Fruit fly (Drosophila melanogaster) whole organism, embryonic: ENCODE results near the gene CG14017.

Experiments
- Awh ChIP-seq: fragments of 200-800 bp; sonication (Bioruptor generic); IDR thresholded peaks from 2 replicates; pipeline ENCODE4, ENCODE4 v1.3.6; 2022; ENCODE audit warnings: missing biosample characterization, missing genetic modification characterization
- B-H1 ChIP-seq: fragments of 200-800 bp; sonication (Bioruptor generic); IDR thresholded peaks from 3 replicates; pipeline ENCODE4 v1.3.6; 2022; ENCODE audit warnings: missing biosample characterization, missing genetic modification characterization
- CG10321 ChIP-seq: fragments of 200-800 bp; sonication (Bioruptor generic); IDR thresholded peaks from 2 replicates; pipeline ENCODE4 v1.3.6; 2022; ENCODE audit warnings: missing biosample characterization, missing genetic modification characterization
- CG10366 ChIP-seq: fragments of 200-800 bp; sonication (Bioruptor generic); IDR thresholded peaks from 2 replicates; pipeline ENCODE4 v1.3.6; 2022; ENCODE audit warnings: missing biosample characterization, missing genetic modification characterization
- CG11504 ChIP-seq: fragments of 200-800 bp; sonication (Bioruptor generic); optimal IDR thresholded peaks from 3 replicates; lab custom pipeline; 2019; ENCODE audit warnings: missing biosample characterization, mild to moderate bottlenecking, missing genetic modification characterization, moderate library complexity
- CG11723 ChIP-seq: fragments of 200-800 bp; sonication (Bioruptor generic); optimal IDR thresholded peaks from 2 replicates; lab custom pipeline; 2017; ENCODE audit warnings: missing biosample characterization, mild to moderate bottlenecking, missing genetic modification characterization
- CG14441 ChIP-seq: fragments of 200-800 bp; sonication (Bioruptor generic); IDR thresholded peaks from 2 replicates; pipeline ENCODE4 v1.3.6; 2022; ENCODE audit warnings: missing biosample characterization, missing genetic modification characterization
- CG17328 ChIP-seq: fragments of 200-800 bp; sonication (Bioruptor generic); IDR thresholded peaks from 2 replicates; pipeline ENCODE4 v1.3.6; 2022; ENCODE audit warnings: missing biosample characterization, missing genetic modification characterization
- CG2875 ChIP-seq: fragments of 200-800 bp; sonication (Bioruptor generic); optimal IDR thresholded peaks from 2 replicates; lab custom pipeline; 2017; ENCODE audit warnings: missing biosample characterization, mild to moderate bottlenecking, missing genetic modification characterization, missing genetic modification reagents
- CG30403 ChIP-seq: fragments of 200-800 bp; sonication (Bioruptor generic); optimal IDR thresholded peaks from 3 replicates; lab custom pipeline; 2016; ENCODE audit warnings: missing biosample characterization, missing genetic modification characterization
- CG34422 ChIP-seq: fragments of 200-800 bp; sonication (Bioruptor generic); IDR thresholded peaks from 3 replicates; pipeline ENCODE4 v1.3.6; 2022; ENCODE audit warnings: missing biosample characterization, missing genetic modification characterization
- CG5180 ChIP-seq: fragments of 200-800 bp; sonication (Bioruptor generic); optimal IDR thresholded peaks from 3 replicates; lab custom pipeline; 2017; ENCODE audit warnings: missing biosample characterization, missing genetic modification characterization, mild to moderate bottlenecking, moderate library complexity, missing genetic modification reagents
- CG7556 ChIP-seq: fragments of 200-800 bp; sonication (Bioruptor generic); optimal IDR thresholded peaks from 2 replicates; lab custom pipeline; 2017; ENCODE audit warnings: missing biosample characterization, mild to moderate bottlenecking, missing genetic modification characterization
- CG7987 ChIP-seq: fragments of 200-800 bp; sonication (Bioruptor generic); optimal IDR thresholded peaks from 2 replicates; lab custom pipeline; 2018; ENCODE audit warnings: missing biosample characterization, mild to moderate bottlenecking, missing genetic modification characterization, moderate library complexity
- CG8924 ChIP-seq: fragments of 200-800 bp; optimal IDR thresholded peaks from 3 replicates; lab custom pipeline; 2019; ENCODE audit warnings: missing biosample characterization, mild to moderate bottlenecking, missing genetic modification characterization, moderate library complexity
- CG9215 ChIP-seq: fragments of 200-800 bp; sonication (Bioruptor generic); IDR thresholded peaks from 2 replicates; pipeline ENCODE4 v1.3.6; 2022; ENCODE audit warnings: missing biosample characterization, missing genetic modification characterization
- Dip2 ChIP-seq: fragments of 200-800 bp; sonication (Bioruptor generic); IDR thresholded peaks from 2 replicates; pipeline ENCODE4 v1.3.6; 2022; ENCODE audit warnings: missing biosample characterization, missing genetic modification characterization
- Doc2 ChIP-seq: fragments of 200-800 bp; sonication (Bioruptor generic); IDR thresholded peaks from 2 replicates; pipeline ENCODE4 v1.3.6; 2022; ENCODE audit warnings: missing biosample characterization, missing genetic modification characterization
- Dref ChIP-seq: fragments of 200-800 bp; sonication (Bioruptor generic); IDR thresholded peaks from 2 replicates; pipeline ENCODE4 v1.3.6; 2022; ENCODE audit warnings: missing biosample characterization, missing genetic modification characterization
- Max ChIP-seq: fragments of 200-800 bp; sonication (Bioruptor generic); optimal IDR thresholded peaks from 2 replicates; lab custom pipeline; 2016; ENCODE audit warnings: missing biosample characterization, mild to moderate bottlenecking, missing genetic modification characterization
- Mrtf ChIP-seq: fragments of 200-800 bp; sonication (Bioruptor generic); IDR thresholded peaks from 3 replicates; pipeline ENCODE4 v1.3.6; 2022; ENCODE audit warnings: missing biosample characterization, missing genetic modification characterization
- NFAT ChIP-seq: fragments of 200-800 bp; sonication (Bioruptor generic); IDR thresholded peaks from 2 replicates; pipeline ENCODE4 v1.3.6; 2022; ENCODE audit warnings: missing biosample characterization, missing genetic modification characterization
- Neu2 ChIP-seq: fragments of 200-800 bp; sonication (Bioruptor generic); optimal IDR thresholded peaks from 3 replicates; lab custom pipeline; 2016; ENCODE audit warnings: missing biosample characterization, missing genetic modification characterization, borderline replicate concordance
- NfI ChIP-seq: fragments of 200-800 bp; sonication (Bioruptor generic); optimal IDR thresholded peaks from 3 replicates; lab custom pipeline; 2018; ENCODE audit warnings: missing biosample characterization, mild to moderate bottlenecking, missing genetic modification characterization, moderate library complexity
- PHDP ChIP-seq: fragments of 200-800 bp; sonication (Bioruptor generic); optimal IDR thresholded peaks from 3 replicates; lab custom pipeline; 2018; ENCODE audit warnings: missing biosample characterization, mild to moderate bottlenecking, missing genetic modification characterization, moderate library complexity
- Sox102F ChIP-seq: fragments of 200-800 bp; sonication (Bioruptor generic); optimal IDR thresholded peaks from 2 replicates; lab custom pipeline; 2018; ENCODE audit warnings: missing biosample characterization, mild to moderate bottlenecking, missing genetic modification characterization, moderate library complexity
- Sry-δ ChIP-seq: fragments of 200-800 bp; sonication (Bioruptor generic); optimal IDR thresholded peaks from 2 replicates; lab custom pipeline; 2016; ENCODE audit warnings: missing biosample characterization, missing genetic modification characterization
- Xrp1 ChIP-seq: fragments of 200-800 bp; sonication (Bioruptor generic); IDR thresholded peaks from 2 replicates; pipeline ENCODE4 v1.3.6; 2022; ENCODE audit warnings: missing biosample characterization, missing genetic modification characterization
- bbx ChIP-seq: fragments of 200-800 bp; sonication (Bioruptor generic); IDR thresholded peaks from 2 replicates; pipeline ENCODE4 v1.3.6; 2022; ENCODE audit warnings: missing biosample characterization, missing genetic modification characterization; ENCODE audit not compliant: partially characterized antibody
- bsh ChIP-seq, 2 experiments: fragments of 200-800 bp; sonication (Bioruptor generic); optimal IDR thresholded peaks; 2 replicates each; lab custom pipeline; 2017 to 2018; ENCODE audit warnings: mild to moderate bottlenecking in 2 of 2, missing biosample characterization in 2 of 2, missing genetic modification characterization in 2 of 2, moderate library complexity in 1 of 2
- chif ChIP-seq, 2 experiments: fragments of 200-800 bp; sonication (Bioruptor generic); optimal IDR thresholded peaks; 3 replicates each; lab custom pipeline; 2016; ENCODE audit warnings: missing biosample characterization in 2 of 2, missing genetic modification characterization in 2 of 2
- chm ChIP-seq: fragments of 200-800 bp; sonication (Bioruptor generic); IDR thresholded peaks from 2 replicates; pipeline ENCODE4 v1.3.6; 2022; ENCODE audit warnings: missing biosample characterization, missing genetic modification characterization
- crc ChIP-seq: fragments of 200-800 bp; sonication (Bioruptor generic); optimal IDR thresholded peaks from 2 replicates; lab custom pipeline; 2016; ENCODE audit warnings: missing biosample characterization, missing genetic modification characterization
- dimm ChIP-seq: fragments of 200-800 bp; sonication (Bioruptor generic); IDR thresholded peaks from 2 replicates; pipeline ENCODE4 v1.3.6; 2022; ENCODE audit warnings: missing biosample characterization, missing genetic modification characterization
- fu2 ChIP-seq: fragments of 200-800 bp; sonication (Bioruptor generic); optimal IDR thresholded peaks from 2 replicates; lab custom pipeline; 2016; ENCODE audit warnings: missing biosample characterization, missing genetic modification characterization
- grn ChIP-seq: fragments of 200-800 bp; sonication (Bioruptor generic); optimal IDR thresholded peaks from 3 replicates; lab custom pipeline; 2017; ENCODE audit warnings: missing biosample characterization, missing genetic modification characterization
- ham ChIP-seq: fragments of 200-800 bp; sonication (Bioruptor generic); IDR thresholded peaks from 2 replicates; pipeline ENCODE4 v1.3.6; 2022; ENCODE audit warnings: missing biosample characterization, missing genetic modification characterization
- hb ChIP-seq: fragments of 200-800 bp; sonication (Bioruptor generic); IDR thresholded peaks from 3 replicates; pipeline ENCODE4 v1.3.6; 2022; ENCODE audit warnings: missing biosample characterization, missing genetic modification characterization; ENCODE audit not compliant: partially characterized antibody
- kah ChIP-seq: fragments of 200-800 bp; sonication (Bioruptor generic); optimal IDR thresholded peaks from 2 replicates; lab custom pipeline; 2018; ENCODE audit warnings: missing biosample characterization, mild to moderate bottlenecking, missing genetic modification characterization
- kay ChIP-seq: fragments of 200-800 bp; sonication (Bioruptor generic); optimal IDR thresholded peaks from 2 replicates; lab custom pipeline; 2016; ENCODE audit warnings: missing biosample characterization, missing genetic modification characterization
- luna ChIP-seq: fragments of 200-800 bp; sonication (Bioruptor generic); optimal IDR thresholded peaks from 2 replicates; lab custom pipeline; 2016; ENCODE audit warnings: missing biosample characterization, missing genetic modification characterization
- maf-S ChIP-seq: fragments of 200-800 bp; sonication (Bioruptor generic); optimal IDR thresholded peaks from 2 replicates; lab custom pipeline; 2016; ENCODE audit warnings: missing biosample characterization, missing genetic modification characterization
- mirr ChIP-seq: fragments of 200-800 bp; sonication (Bioruptor generic); optimal IDR thresholded peaks from 3 replicates; lab custom pipeline; 2018; ENCODE audit warnings: missing biosample characterization, mild to moderate bottlenecking, missing genetic modification characterization
- nerfin-2 ChIP-seq: fragments of 200-800 bp; sonication (Bioruptor generic); IDR thresholded peaks from 2 replicates; pipeline ENCODE4 v1.3.6; 2022; ENCODE audit warnings: missing biosample characterization, missing genetic modification characterization; ENCODE audit not compliant: partially characterized antibody
- p53 ChIP-seq: fragments of 200-800 bp; sonication (Bioruptor generic); optimal IDR thresholded peaks from 2 replicates; lab custom pipeline; 2016; ENCODE audit warnings: missing biosample characterization, missing genetic modification characterization
- ranshi ChIP-seq: fragments of 200-800 bp; sonication (Bioruptor generic); IDR thresholded peaks from 2 replicates; pipeline ENCODE4 v1.3.6; 2022; ENCODE audit warnings: missing biosample characterization, missing genetic modification characterization
- sc ChIP-seq, 3 experiments: fragments of >200 bp in 2 of 3; fragments of 200-800 bp in 1 of 3; sonication (Bioruptor generic) in 1 of 3; optimal IDR thresholded peaks; 2 replicates in 2 of 3; 3 replicates in 1 of 3; lab custom pipeline; 2017; ENCODE audit warnings: mild to moderate bottlenecking in 1 of 3, missing biosample characterization in 1 of 3, missing genetic modification characterization in 1 of 3, missing genetic modification reagents in 1 of 3
- sens ChIP-seq: fragments of 200-800 bp; sonication (Bioruptor generic); peaks from one replicate; lab custom pipeline; 2016; ENCODE audit warnings: missing biosample characterization, missing genetic modification characterization
- tin ChIP-seq: fragments of 200-800 bp; sonication (Bioruptor generic); optimal IDR thresholded peaks from 3 replicates; lab custom pipeline; 2016; ENCODE audit warnings: missing biosample characterization, missing genetic modification characterization
- usp ChIP-seq: fragments of >200 bp; optimal IDR thresholded peaks from 2 replicates; lab custom pipeline; 2017; ENCODE audit warnings: missing biosample characterization, missing genetic modification characterization

Gene CG14017

dm6 chr2L:5542944-5543515 is 10.7 kb upstream of the CG14017 start (continued):
- TF ChIP-seq bbx, result peak; percentile 34; the same call in 1 of the 2 replicates
- TF ChIP-seq CG5180 (GFP tag; lab: Kevin White, UChicago), result no peak
- peak; percentile 36; the same call in 1 of the 2 replicates for TF ChIP-seq chm (GFP tag; lab: Robert Waterston, UW)
- TF ChIP-seq sc (optimal IDR thresholded peaks at IDR 0.05; lab: Kevin White, UChicago), result no peak
- TF ChIP-seq sc (GFP tag; optimal IDR thresholded peaks at IDR 0.05; lab: Kevin White, UChicago), result no peak
- TF ChIP-seq kay (GFP tag; lab: Kevin White, UChicago), result peak; percentile 11
- no peak for TF ChIP-seq Sox102F (GFP tag; lab: Kevin White, UChicago)
- TF ChIP-seq CG8924 (tag; lab: Kevin White, UChicago), result peak; percentile 43
- peak; percentile 42 for TF ChIP-seq CG7987 (GFP tag; lab: Kevin White, UChicago)
- no peak for TF ChIP-seq nerfin-2
- TF ChIP-seq CG11723, result no peak
- TF ChIP-seq Max (GFP tag; lab: Kevin White, UChicago), result peak; percentile 1
- peak; percentile 7 for TF ChIP-seq maf-S (GFP tag; lab: Kevin White, UChicago)
- peak; percentile 67 for TF ChIP-seq sens
- peak; percentile 61; the same call in 1 of the 2 replicates for TF ChIP-seq Xrp1 (GFP tag; lab: Robert Waterston, UW)
- TF ChIP-seq hb, result no peak
- TF ChIP-seq ranshi, result peak; percentile 47; the same call in 1 of the 2 replicates
- peak; percentile 86 for TF ChIP-seq CG34422 (GFP tag; lab: Robert Waterston, UW)
- peak; percentile 21; the same call in 1 of the 2 replicates for TF ChIP-seq CG10366
- TF ChIP-seq CG17328 (GFP tag; lab: Robert Waterston, UW), result peak; percentile 52
- peak; percentile 20 for TF ChIP-seq mirr (GFP tag; lab: Kevin White, UChicago)
- no peak for TF ChIP-seq Sry-δ
- peak; percentile 38 for TF ChIP-seq tin (GFP tag; lab: Kevin White, UChicago)
- TF ChIP-seq Awh (GFP tag; lab: Robert Waterston, UW), result peak; percentile 59
- TF ChIP-seq CG11504, result no peak
- peak; percentile 57 for TF ChIP-seq CG30403
- TF ChIP-seq crc (GFP tag; lab: Kevin White, UChicago), result no peak
- TF ChIP-seq CG9215, result peak; percentile 41; the same call in 1 of the 2 replicates
- peak; percentile 44 for TF ChIP-seq CG7556 (GFP tag; lab: Kevin White, UChicago)
- peak; percentile 47; the same call in 1 of the 3 replicates for TF ChIP-seq B-H1 (GFP tag; lab: Robert Waterston, UW)
- TF ChIP-seq dimm, result 0 out of 2 replicates have a peak, but pooled peaks have one; percentile 21
- TF ChIP-seq NfI, result peak; percentile 45
- TF ChIP-seq PHDP (tag; lab: Kevin White, UChicago), result peak; percentile 57
- no peak for TF ChIP-seq grn (GFP tag; lab: Kevin White, UChicago)
- no peak for TF ChIP-seq Dref
- peak in 1 of 2 experiments; percentile 11 for TF ChIP-seq chif (GFP tag; optimal IDR thresholded peaks at IDR 0.05; lab: Kevin White, UChicago)
- TF ChIP-seq Doc2 (GFP tag; lab: Robert Waterston, UW), result no peak
- TF ChIP-seq luna, result no peak
- no peak for TF ChIP-seq usp (GFP tag; lab: Kevin White, UChicago)
- TF ChIP-seq CG10321 (GFP tag; lab: Robert Waterston, UW), result no peak
- peak; percentile 50; the same call in 1 of the 3 replicates for TF ChIP-seq Mrtf
- TF ChIP-seq NFAT (GFP tag; lab: Robert Waterston, UW), result 0 out of 2 replicates have a peak, but pooled peaks have one; percentile 47
- no peak for TF ChIP-seq Dip2
- TF ChIP-seq p53 (GFP tag; lab: Kevin White, UChicago), result peak; percentile 61
- TF ChIP-seq kah, result no peak
- TF ChIP-seq CG14441 (GFP tag; lab: Robert Waterston, UW), result peak; percentile 65
- no peak for TF ChIP-seq CG2875 (GFP tag; lab: Kevin White, UChicago)
- TF ChIP-seq ham, result no peak
- no peak for TF ChIP-seq Neu2 (GFP tag; lab: Kevin White, UChicago)
- peak in 1 of 2 experiments; percentile 55 for TF ChIP-seq bsh (GFP tag; optimal IDR thresholded peaks at IDR 0.05; lab: Kevin White, UChicago)
- TF ChIP-seq fu2 (GFP tag; lab: Kevin White, UChicago), result peak; percentile 15
